Worm (Caenorhabditis elegans): Measurements from ENCODE around the gene C16C8.4.

- TF ChIP-seq flt-1 (GFP tag; IDR thresholded peaks at IDR 0.05) (no peak), med-1 (GFP tag; optimal IDR thresholded peaks at IDR 0.05; ENCODE audit: insufficient read depth) (no peak), ztf-29 (GFP tag; IDR thresholded peaks at IDR 0.05) (no peak), cog-1 (tag; optimal IDR thresholded peaks at IDR 0.05) (no peak), ztf-23 (GFP tag; IDR thresholded peaks at IDR 0.05) (no peak), klf-2 (GFP tag; conservative IDR thresholded peaks at IDR 0.05) (no peak), T22C8.4 (GFP tag; IDR thresholded peaks at IDR 0.05) (no peak), ref-1 (GFP tag; conservative IDR thresholded peaks at IDR 0.05) (no peak), tab-1 (GFP tag; IDR thresholded peaks at IDR 0.05) (no peak)
Observed at ce11 chrII:3416528-3416927, 27.7 kb downstream of the C16C8.4 start, which contains the start of gene nep-6.
